Worm (Caenorhabditis elegans) whole organism, L4 larva: ENCODE results near the gene M04C3.1.

Source experiments
- F26F4.8 ChIP-seq: fragments of 200-800 bp; sonication (Bioruptor generic); conservative IDR thresholded peaks from 2 replicates; pipeline ENCODE4 v1.3.6; 2022; ENCODE audit warnings: missing genetic modification characterization, missing compliant biosample characterization
- Y105C5A.15 ChIP-seq: fragments of 200-800 bp; sonication (Bioruptor generic); IDR thresholded peaks from 2 replicates; pipeline ENCODE4 v1.3.6; 2022; ENCODE audit warnings: missing genetic modification characterization, missing compliant biosample characterization
- Y5F2A.4 ChIP-seq: fragments of 200-800 bp; sonication (Bioruptor generic); optimal IDR thresholded peaks from 2 replicates; lab custom pipeline; 2018; ENCODE audit warnings: mild to moderate bottlenecking, missing genetic modification characterization, missing compliant biosample characterization
- Y75B8A.6 ChIP-seq: fragments of 200-800 bp; sonication (Bioruptor generic); IDR thresholded peaks from 2 replicates; pipeline ENCODE4 v1.3.6; 2022; ENCODE audit warnings: missing genetic modification reagents, missing genetic modification characterization, missing compliant biosample characterization
- ZK546.5 ChIP-seq, 2 experiments: sonication (generic microtip); optimal IDR thresholded peaks; 2 replicates each; lab custom pipeline; 2017; ENCODE audit warnings: missing biosample characterization in 2 of 2, missing genetic modification characterization in 2 of 2
- aha-1 ChIP-seq: fragments of 150-350 bp; peaks from one replicate; lab custom pipeline; 2014; ENCODE audit warnings: missing biosample characterization, missing genetic modification characterization
- ceh-20 ChIP-seq: fragments of 200-800 bp; sonication (Bioruptor generic); IDR thresholded peaks from 2 replicates; pipeline ENCODE4 v1.3.6; 2022; ENCODE audit warnings: missing genetic modification reagents, missing genetic modification characterization, missing compliant biosample characterization
- ceh-32 ChIP-seq: sonication (generic microtip); optimal IDR thresholded peaks from 2 replicates; lab custom pipeline; 2016; ENCODE audit warnings: mild to moderate bottlenecking, missing genetic modification characterization, missing compliant biosample characterization; ENCODE audit not compliant: poor library complexity
- ceh-62 ChIP-seq: sonication (generic microtip); optimal IDR thresholded peaks from 2 replicates; lab custom pipeline; 2017; ENCODE audit warnings: missing biosample characterization, missing genetic modification characterization
- dmd-9 ChIP-seq: fragments of 200-800 bp; sonication (Bioruptor generic); IDR thresholded peaks from 2 replicates; pipeline ENCODE4 v1.3.6; 2022; ENCODE audit warnings: missing genetic modification reagents, missing genetic modification characterization, missing compliant biosample characterization
- egl-27 ChIP-seq: sonication (generic microtip); optimal IDR thresholded peaks from 3 replicates; lab custom pipeline; 2017; ENCODE audit warnings: missing biosample characterization, missing genetic modification reagents, missing genetic modification characterization
- egl-43 ChIP-seq: fragments of 200-800 bp; sonication (Bioruptor generic); IDR thresholded peaks from 2 replicates; pipeline ENCODE4 v1.3.6; 2022; ENCODE audit warnings: missing genetic modification reagents, missing genetic modification characterization, missing compliant biosample characterization
- fos-1 ChIP-seq: fragments of 150-350 bp; optimal IDR thresholded peaks from 2 replicates; lab custom pipeline; 2014; ENCODE audit warnings: missing biosample characterization, missing genetic modification characterization
- hlh-11 ChIP-seq: fragments of 200-800 bp; sonication (Bioruptor generic); optimal IDR thresholded peaks from 2 replicates; lab custom pipeline; 2018; ENCODE audit warnings: mild to moderate bottlenecking, missing genetic modification characterization, missing compliant biosample characterization
- hlh-30 ChIP-seq: sonication (generic microtip); optimal IDR thresholded peaks from 2 replicates; lab custom pipeline; 2017; ENCODE audit warnings: antibody characterized with exemption, mild to moderate bottlenecking, missing genetic modification characterization, missing compliant biosample characterization; ENCODE audit not compliant: insufficient read depth
- lin-13 ChIP-seq: fragments of 150-350 bp; optimal IDR thresholded peaks from 2 replicates; lab custom pipeline; 2014; ENCODE audit warnings: missing biosample characterization, missing genetic modification reagents, missing genetic modification characterization
- lin-29 ChIP-seq: fragments of 200-800 bp; sonication (Bioruptor generic); IDR thresholded peaks from 2 replicates; pipeline ENCODE4 v1.3.6; 2022; ENCODE audit warnings: missing genetic modification reagents, missing genetic modification characterization, missing compliant biosample characterization
- mdt-29 ChIP-seq: fragments of 200-800 bp; sonication (Bioruptor generic); IDR thresholded peaks from 2 replicates; pipeline ENCODE4 v1.3.6; 2022; ENCODE audit warnings: missing genetic modification reagents, missing genetic modification characterization, missing compliant biosample characterization
- mxl-2 ChIP-seq: fragments of 200-800 bp; sonication (Bioruptor generic); conservative IDR thresholded peaks from 2 replicates; pipeline ENCODE4 v1.3.6; 2022; ENCODE audit warnings: missing genetic modification reagents, missing genetic modification characterization, missing compliant biosample characterization
- nhr-102 ChIP-seq: sonication (generic microtip); optimal IDR thresholded peaks from 2 replicates; lab custom pipeline; 2016; ENCODE audit warnings: mild to moderate bottlenecking, missing genetic modification characterization, moderate library complexity, missing compliant biosample characterization
- nhr-11 ChIP-seq: fragments of 150-350 bp; optimal IDR thresholded peaks from 2 replicates; lab custom pipeline; 2014; ENCODE audit warnings: missing biosample characterization, missing genetic modification characterization
- nhr-111 ChIP-seq: fragments of 200-800 bp; sonication (Bioruptor generic); optimal IDR thresholded peaks from 2 replicates; lab custom pipeline; 2018; ENCODE audit warnings: mild to moderate bottlenecking, missing genetic modification characterization, missing compliant biosample characterization
- nhr-28 ChIP-seq: fragments of 150-350 bp; optimal IDR thresholded peaks from 2 replicates; lab custom pipeline; 2014; ENCODE audit warnings: missing biosample characterization, missing genetic modification characterization
- nhr-48 ChIP-seq: sonication (generic microtip); optimal IDR thresholded peaks from 2 replicates; lab custom pipeline; 2016; ENCODE audit warnings: mild to moderate bottlenecking, missing genetic modification characterization, missing compliant biosample characterization
- nhr-76 ChIP-seq: fragments of 150-350 bp; optimal IDR thresholded peaks from 2 replicates; lab custom pipeline; 2014; ENCODE audit warnings: missing biosample characterization, missing genetic modification characterization
- pha-4 ChIP-seq, 2 experiments: fragments of 150-350 bp in 1 of 2; fragments of 200-800 bp in 1 of 2; sonication (Bioruptor generic) in 1 of 2; IDR thresholded peaks in 1 of 2; optimal IDR thresholded peaks in 1 of 2; 2 replicates each; pipeline versions ENCODE4 v1.3.6 to Lab custom; 2014 to 2022; ENCODE audit warnings: missing genetic modification characterization in 2 of 2, missing genetic modification reagents in 2 of 2, missing biosample characterization in 1 of 2, missing compliant biosample characterization in 1 of 2
- php-3 ChIP-seq: fragments of 200-800 bp; sonication (Bioruptor generic); IDR thresholded peaks from 2 replicates; pipeline ENCODE4 v1.3.6; 2022; ENCODE audit warnings: missing genetic modification reagents, missing genetic modification characterization, missing compliant biosample characterization
- rbr-2 ChIP-seq: sonication (generic microtip); optimal IDR thresholded peaks from 2 replicates; lab custom pipeline; 2016; ENCODE audit warnings: missing genotype, missing genetic modification characterization, missing compliant biosample characterization
- saeg-2 ChIP-seq: fragments of 200-800 bp; sonication (Bioruptor generic); IDR thresholded peaks from 2 replicates; pipeline ENCODE4 v1.3.6; 2022; ENCODE audit warnings: missing genetic modification reagents, missing genetic modification characterization, missing compliant biosample characterization
- snpc-1.2 ChIP-seq: fragments of 200-800 bp; sonication (Bioruptor generic); IDR thresholded peaks from 2 replicates; pipeline ENCODE4 v1.3.6; 2022; ENCODE audit warnings: missing genetic modification reagents, missing genetic modification characterization, missing compliant biosample characterization
- spr-3 ChIP-seq: fragments of 200-800 bp; sonication (Bioruptor generic); optimal IDR thresholded peaks from 2 replicates; lab custom pipeline; 2018; ENCODE audit warnings: mild to moderate bottlenecking, missing genetic modification characterization, missing compliant biosample characterization
- tra-1 ChIP-seq: fragments of 200-800 bp; sonication (Bioruptor generic); IDR thresholded peaks from 2 replicates; pipeline ENCODE4 v1.3.6; 2022; ENCODE audit warnings: missing genetic modification reagents, missing genetic modification characterization, missing compliant biosample characterization
- vab-7 ChIP-seq: fragments of 200-800 bp; sonication (Bioruptor generic); IDR thresholded peaks from 2 replicates; pipeline ENCODE4 v1.3.6; 2022; ENCODE audit warnings: missing genetic modification reagents, missing genetic modification characterization, missing compliant biosample characterization
- zfp-2 ChIP-seq: sonication (generic microtip); optimal IDR thresholded peaks from 2 replicates; lab custom pipeline; 2016; ENCODE audit warnings: mild to moderate bottlenecking, missing genetic modification characterization, missing compliant biosample characterization
- zip-2 ChIP-seq: fragments of 150-350 bp; optimal IDR thresholded peaks from 2 replicates; lab custom pipeline; 2014; ENCODE audit warnings: missing biosample characterization, missing genetic modification characterization

The M04C3.1 gene

ce11 chrV:19432972-19433371 lies 12.4 kb downstream of the M04C3.1 start, which contains the start of gene C25F9.11:
Gene C25F9.11 (minus strand): TSS chrV:19433072.
- TF ChIP-seq Y5F2A.4 (GFP tag; lab: Kevin White, UChicago): no peak
- no peak for TF ChIP-seq nhr-11 (tag; lab: Kevin White, UChicago)
- TF ChIP-seq snpc-1.2: no peak
- TF ChIP-seq ceh-62 (tag; lab: Kevin White, UChicago): no peak
- TF ChIP-seq ZK546.5 (tag; optimal IDR thresholded peaks at IDR 0.05; lab: Kevin White, UChicago): no peak
- TF ChIP-seq nhr-111: no peak
- TF ChIP-seq Y105C5A.15: no peak
- no peak for TF ChIP-seq nhr-76
- TF ChIP-seq nhr-48 (tag; lab: Kevin White, UChicago): no peak
- TF ChIP-seq pha-4 (GFP tag; IDR thresholded peaks at IDR 0.05; lab: Robert Waterston, UW): no peak
- TF ChIP-seq pha-4 (tag; optimal IDR thresholded peaks at IDR 0.05; lab: Kevin White, UChicago): no peak
- no peak for TF ChIP-seq egl-27 (tag; lab: Kevin White, UChicago)
- TF ChIP-seq egl-43 (GFP tag; lab: Robert Waterston, UW): no peak
- no peak for TF ChIP-seq dmd-9 (GFP tag; lab: Robert Waterston, UW)
- TF ChIP-seq zfp-2 (tag; lab: Kevin White, UChicago): no peak
- TF ChIP-seq fos-1 (tag; lab: Kevin White, UChicago): no peak
- TF ChIP-seq lin-13 (GFP tag; lab: Kevin White, UChicago): no peak
- no peak for TF ChIP-seq vab-7

- TF ChIP-seq spr-3 (no peak), egl-43 (GFP tag; lab: Robert Waterston, UW) (no peak), zfp-2 (tag; lab: Kevin White, UChicago) (no peak), aha-1 (tag; lab: Kevin White, UChicago) (peak; percentile 76), nhr-28 (peak; percentile 27), ceh-32 (tag; lab: Kevin White, UChicago) (no peak), Y75B8A.6 (GFP tag; lab: Robert Waterston, UW) (no peak), nhr-11 (tag; lab: Kevin White, UChicago) (no peak), zip-2 (tag; lab: Kevin White, UChicago) (peak; percentile 46), php-3 (GFP tag; lab: Robert Waterston, UW) (peak; percentile 86)
Measured at ce11 chrV:19432030-19432429, 13.4 kb downstream of the M04C3.1 start.

- TF ChIP-seq lin-29 (GFP tag; lab: Robert Waterston, UW) (no peak), nhr-102 (tag; lab: Kevin White, UChicago) (no peak), mdt-29 (GFP tag; lab: Robert Waterston, UW) (no peak), rbr-2 (tag; lab: Kevin White, UChicago) (no peak)
Measured at ce11 chrV:19431036-19431435, 14.4 kb downstream of the M04C3.1 start, which contains the start of gene srw-85. Gene srw-85 (minus strand): TSS chrV:19431136.

- TF ChIP-seq ceh-20 (GFP tag; lab: Robert Waterston, UW): no peak
- peak; percentile 8 for TF ChIP-seq hlh-11
- TF ChIP-seq hlh-30 (tag; lab: Kevin White, UChicago): peak; percentile 30
- 0 out of 2 replicates have a peak, but pooled peaks have one; percentile 25 for TF ChIP-seq tra-1 (GFP tag; lab: Robert Waterston, UW)
- TF ChIP-seq mxl-2: peak; percentile 63; the same call in 1 of the 2 replicates
- TF ChIP-seq F26F4.8 (GFP tag; lab: Robert Waterston, UW): 0 out of 2 replicates have a peak, but pooled peaks have one; percentile 19
- peak; percentile 62 for TF ChIP-seq nhr-111
- 0 out of 2 replicates have a peak, but pooled peaks have one; percentile 11 for TF ChIP-seq saeg-2 (GFP tag; lab: Robert Waterston, UW)
- TF ChIP-seq ceh-62 (tag; lab: Kevin White, UChicago): no peak
Measured at ce11 chrV:19430351-19430913, 15.0 kb downstream of the M04C3.1 start.
